Worm (Caenorhabditis elegans) whole organism, late embryonic: ENCODE data around the gene Y75B8A.10.

Experiments
- C08G9.2 ChIP-seq: sonication (generic microtip); optimal IDR thresholded peaks from 2 replicates; lab custom pipeline; 2016; ENCODE audit warnings: mild to moderate bottlenecking, missing genetic modification characterization, moderate library complexity, missing compliant biosample characterization
- C38D4.7 ChIP-seq: fragments of 200-800 bp; sonication (Bioruptor generic); optimal IDR thresholded peaks from 2 replicates; lab custom pipeline; 2018; ENCODE audit warnings: mild to moderate bottlenecking, missing genetic modification characterization, moderate library complexity, missing compliant biosample characterization
- F13H6.1 ChIP-seq: sonication (generic microtip); optimal IDR thresholded peaks from 2 replicates; lab custom pipeline; 2016; ENCODE audit warnings: missing genetic modification characterization, missing compliant biosample characterization
- K02D7.2 ChIP-seq: sonication (generic microtip); optimal IDR thresholded peaks from 2 replicates; lab custom pipeline; 2017; ENCODE audit warnings: mild to moderate bottlenecking, missing genetic modification characterization, missing compliant biosample characterization
- K09A11.1 ChIP-seq: sonication (generic microtip); optimal IDR thresholded peaks from 2 replicates; lab custom pipeline; 2017; ENCODE audit warnings: antibody characterized with exemption, mild to moderate bottlenecking, missing genetic modification characterization, missing compliant biosample characterization; ENCODE audit not compliant: insufficient read depth
- ahr-1 ChIP-seq: sonication (generic microtip); optimal IDR thresholded peaks from 2 replicates; lab custom pipeline; 2016; ENCODE audit warnings: missing genetic modification characterization, missing compliant biosample characterization
- ceh-18 ChIP-seq: sonication (generic microtip); optimal IDR thresholded peaks from 2 replicates; lab custom pipeline; 2016; ENCODE audit warnings: missing genetic modification characterization, missing compliant biosample characterization
- ceh-19 ChIP-seq: fragments of 200-800 bp; sonication (Bioruptor generic); optimal IDR thresholded peaks from 2 replicates; lab custom pipeline; 2018; ENCODE audit warnings: mild to moderate bottlenecking, missing genetic modification characterization, missing compliant biosample characterization
- ceh-2 ChIP-seq: sonication (generic microtip); optimal IDR thresholded peaks from 2 replicates; lab custom pipeline; 2016; ENCODE audit warnings: missing genotype, missing genetic modification characterization, missing compliant biosample characterization
- ceh-24 ChIP-seq: sonication (generic microtip); optimal IDR thresholded peaks from 2 replicates; lab custom pipeline; 2016; ENCODE audit warnings: mild to moderate bottlenecking, missing genetic modification characterization, missing compliant biosample characterization
- ceh-31 ChIP-seq: sonication (generic microtip); optimal IDR thresholded peaks from 2 replicates; lab custom pipeline; 2016; ENCODE audit warnings: missing genetic modification characterization, missing compliant biosample characterization
- ceh-34 ChIP-seq: sonication (generic microtip); optimal IDR thresholded peaks from 2 replicates; lab custom pipeline; 2016; ENCODE audit warnings: mild to moderate bottlenecking, missing genetic modification characterization, missing compliant biosample characterization
- ceh-45 ChIP-seq: fragments of 200-800 bp; sonication (Bioruptor generic); IDR thresholded peaks from 2 replicates; pipeline ENCODE4 v1.3.6; 2022; ENCODE audit warnings: missing genetic modification reagents, missing genetic modification characterization, missing compliant biosample characterization
- dmd-4 ChIP-seq: sonication (generic microtip); optimal IDR thresholded peaks from 2 replicates; lab custom pipeline; 2016; ENCODE audit warnings: borderline replicate concordance, missing genetic modification characterization, missing compliant biosample characterization
- eyg-1 ChIP-seq: sonication (generic microtip); optimal IDR thresholded peaks from 2 replicates; lab custom pipeline; 2016; ENCODE audit warnings: missing genotype, missing genetic modification characterization, missing compliant biosample characterization
- fax-1 ChIP-seq: sonication (generic microtip); optimal IDR thresholded peaks from 2 replicates; lab custom pipeline; 2016; ENCODE audit warnings: missing genotype, missing genetic modification characterization, missing compliant biosample characterization
- fkh-10 ChIP-seq: fragments of 150-350 bp; optimal IDR thresholded peaks from 2 replicates; lab custom pipeline; 2014; ENCODE audit warnings: missing biosample characterization, missing genetic modification reagents, missing genetic modification characterization
- fkh-6 ChIP-seq: sonication (generic microtip); optimal IDR thresholded peaks from 2 replicates; lab custom pipeline; 2016; ENCODE audit warnings: missing genetic modification characterization, missing compliant biosample characterization
- hlh-13 ChIP-seq: fragments of 200-800 bp; sonication (Bioruptor generic); optimal IDR thresholded peaks from 2 replicates; lab custom pipeline; 2018; ENCODE audit warnings: mild to moderate bottlenecking, missing genetic modification characterization, missing compliant biosample characterization
- hlh-15 ChIP-seq: sonication (generic microtip); optimal IDR thresholded peaks from 2 replicates; lab custom pipeline; 2016; ENCODE audit warnings: missing genetic modification characterization, missing compliant biosample characterization
- hlh-30 ChIP-seq: sonication (generic microtip); optimal IDR thresholded peaks from 2 replicates; lab custom pipeline; 2017; ENCODE audit warnings: antibody characterized with exemption, missing genetic modification characterization, missing compliant biosample characterization; ENCODE audit not compliant: insufficient read depth
- hlh-6 ChIP-seq: sonication (generic microtip); optimal IDR thresholded peaks from 2 replicates; lab custom pipeline; 2016; ENCODE audit warnings: missing genotype, missing genetic modification characterization, missing compliant biosample characterization
- hlh-8 ChIP-seq: sonication (generic microtip); optimal IDR thresholded peaks from 2 replicates; lab custom pipeline; 2016; ENCODE audit warnings: missing genotype, missing genetic modification characterization, missing compliant biosample characterization
- lin-11 ChIP-seq: fragments of 200-800 bp; sonication (Bioruptor generic); optimal IDR thresholded peaks from 2 replicates; lab custom pipeline; 2018; ENCODE audit warnings: mild to moderate bottlenecking, missing genetic modification characterization, missing compliant biosample characterization
- nfya-1 ChIP-seq: sonication (generic microtip); optimal IDR thresholded peaks from 2 replicates; lab custom pipeline; 2017; ENCODE audit warnings: missing genetic modification characterization, mild to moderate bottlenecking, missing compliant biosample characterization, antibody characterized with exemption, moderate library complexity
- nhr-11 ChIP-seq: fragments of 150-350 bp; optimal IDR thresholded peaks from 2 replicates; lab custom pipeline; 2014; ENCODE audit warnings: missing biosample characterization, missing genetic modification characterization
- nhr-232 ChIP-seq: sonication (generic microtip); optimal IDR thresholded peaks from 2 replicates; lab custom pipeline; 2016; ENCODE audit warnings: missing genetic modification characterization, missing compliant biosample characterization
- npax-4 ChIP-seq: sonication (generic microtip); optimal IDR thresholded peaks from 2 replicates; lab custom pipeline; 2016; ENCODE audit warnings: missing genetic modification characterization, missing compliant biosample characterization
- odd-2 ChIP-seq: sonication (generic microtip); optimal IDR thresholded peaks from 2 replicates; lab custom pipeline; 2017; ENCODE audit warnings: antibody characterized with exemption, mild to moderate bottlenecking, missing genetic modification characterization, missing compliant biosample characterization
- pag-3 ChIP-seq: sonication (generic microtip); optimal IDR thresholded peaks from 2 replicates; lab custom pipeline; 2016; ENCODE audit warnings: missing compliant biosample characterization, missing genetic modification characterization, borderline replicate concordance
- pat-9 ChIP-seq: fragments of 200-800 bp; sonication (Bioruptor generic); optimal IDR thresholded peaks from 2 replicates; lab custom pipeline; 2018; ENCODE audit warnings: mild to moderate bottlenecking, missing genetic modification characterization, moderate library complexity, missing compliant biosample characterization
- pax-1 ChIP-seq: fragments of 150-350 bp; optimal IDR thresholded peaks from 2 replicates; lab custom pipeline; 2014; ENCODE audit warnings: missing biosample characterization, missing genetic modification characterization
- ref-2 ChIP-seq: sonication (generic microtip); optimal IDR thresholded peaks from 2 replicates; lab custom pipeline; 2016; ENCODE audit warnings: missing genetic modification characterization, missing compliant biosample characterization
- rnt-1 ChIP-seq: sonication (generic microtip); optimal IDR thresholded peaks from 2 replicates; lab custom pipeline; 2016; ENCODE audit warnings: missing genetic modification characterization, missing compliant biosample characterization
- sdc-2 ChIP-seq: sonication (generic microtip); optimal IDR thresholded peaks from 2 replicates; lab custom pipeline; 2016; ENCODE audit warnings: missing genotype, missing genetic modification characterization, missing compliant biosample characterization
- tbx-2 ChIP-seq: sonication (generic microtip); optimal IDR thresholded peaks from 2 replicates; lab custom pipeline; 2016; ENCODE audit warnings: missing genetic modification characterization, missing compliant biosample characterization
- ztf-16 ChIP-seq: sonication (generic microtip); optimal IDR thresholded peaks from 2 replicates; lab custom pipeline; 2017; ENCODE audit warnings: missing genetic modification characterization, missing compliant biosample characterization

Gene Y75B8A.10

DNA sequence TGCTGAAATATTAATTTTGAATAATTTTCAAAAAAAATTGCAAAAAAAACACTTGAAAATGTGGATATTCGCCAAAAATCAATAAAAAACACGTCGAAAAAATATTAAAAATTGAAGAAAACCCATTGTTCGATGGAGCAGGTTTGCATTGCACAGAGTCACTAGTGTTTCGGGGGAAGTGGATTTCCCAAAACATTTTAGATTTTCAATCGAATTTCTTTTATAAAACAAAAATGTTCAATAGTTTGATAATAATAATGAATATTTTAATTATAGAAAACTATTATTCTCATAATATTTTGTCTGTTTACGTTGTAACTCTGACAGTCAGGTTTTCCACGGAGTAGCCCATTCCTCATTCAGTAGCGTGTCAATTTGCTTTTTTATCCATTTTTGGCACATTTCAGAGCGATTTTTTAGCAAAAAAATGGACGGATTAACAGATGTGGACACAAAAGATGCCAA is 35.8 kb upstream of the Y75B8A.10 start, which contains the start of the genes gex-4 and gphr-1 (continued):
- no peak for TF ChIP-seq hlh-6
- TF ChIP-seq F13H6.1 (tag; lab: Kevin White, UChicago): no peak
- TF ChIP-seq hlh-8 (tag; lab: Kevin White, UChicago): peak; percentile 42
- no peak for TF ChIP-seq hlh-15 (tag; lab: Kevin White, UChicago)
- TF ChIP-seq nhr-11 (tag; lab: Kevin White, UChicago): no peak
- TF ChIP-seq ceh-45 (GFP tag; lab: Robert Waterston, UW): no peak
- no peak for TF ChIP-seq fkh-10 (GFP tag; lab: Kevin White, UChicago)
- no peak for TF ChIP-seq pax-1 (tag; lab: Kevin White, UChicago)
- TF ChIP-seq dmd-4: no peak
- no peak for TF ChIP-seq K09A11.1 (tag; lab: Kevin White, UChicago)
- peak; percentile 7 for TF ChIP-seq nfya-1
- no peak for TF ChIP-seq ceh-18
- TF ChIP-seq pag-3 (tag; lab: Kevin White, UChicago): no peak
- TF ChIP-seq rnt-1: no peak
- no peak for TF ChIP-seq sdc-2 (tag; lab: Kevin White, UChicago)
- no peak for TF ChIP-seq pat-9
- no peak for TF ChIP-seq fax-1
- TF ChIP-seq hlh-13 (GFP tag; lab: Kevin White, UChicago): no peak
- TF ChIP-seq C08G9.2 (tag; lab: Kevin White, UChicago): peak; percentile 47
- TF ChIP-seq odd-2: no peak
- no peak for TF ChIP-seq ztf-16 (tag; lab: Kevin White, UChicago)
- no peak for TF ChIP-seq hlh-30
- no peak for TF ChIP-seq npax-4 (tag; lab: Kevin White, UChicago)

DNA sequence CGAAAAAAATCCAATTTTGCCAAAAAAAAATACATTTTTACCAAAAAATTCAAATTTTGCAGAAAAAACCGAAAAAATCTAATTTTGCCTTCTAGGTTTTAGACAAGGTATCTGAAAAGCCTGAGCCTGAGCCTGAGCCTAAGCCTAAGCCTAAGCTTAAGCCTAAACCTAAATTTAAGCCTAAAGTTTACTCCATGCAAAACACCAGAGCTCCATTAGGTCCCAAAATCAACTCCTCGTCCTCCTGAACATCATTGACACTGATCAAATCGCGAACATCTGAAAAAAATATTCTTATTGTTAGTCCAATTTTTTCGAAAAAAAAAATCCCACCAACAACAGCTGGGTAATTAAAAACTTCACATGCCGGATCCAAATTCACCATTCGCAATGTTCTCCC is 35.3 kb upstream of the Y75B8A.10 start:
- TF ChIP-seq nhr-11 (tag; lab: Kevin White, UChicago): no peak
- no peak for TF ChIP-seq ahr-1
- no peak for TF ChIP-seq K09A11.1 (tag; lab: Kevin White, UChicago)

DNA sequence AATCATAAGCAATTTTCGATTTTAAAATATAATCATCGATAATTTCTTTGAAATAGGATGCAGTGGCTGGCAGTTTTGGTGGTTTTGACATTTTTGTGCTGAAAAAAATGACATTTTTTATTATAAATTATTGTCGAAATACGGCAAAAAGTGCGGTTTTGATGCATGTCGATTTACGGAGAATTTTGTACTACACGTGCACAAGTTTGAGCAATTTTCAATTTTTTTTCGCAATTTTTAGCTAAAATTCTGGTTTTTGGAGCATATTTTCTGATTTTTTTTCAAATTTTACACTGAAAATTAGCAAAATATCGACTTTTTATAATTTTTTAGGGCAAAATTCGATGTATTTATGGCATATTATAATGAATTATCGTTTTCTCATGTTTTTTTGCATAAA is 32.8 kb upstream of the Y75B8A.10 start, which contains the start of gene Y75B8A.13:
TSS of gene Y75B8A.13 (minus strand) at position 101 of the 400 bp plus-strand sequence.
- no peak for TF ChIP-seq ceh-2 (tag; lab: Kevin White, UChicago)

DNA sequence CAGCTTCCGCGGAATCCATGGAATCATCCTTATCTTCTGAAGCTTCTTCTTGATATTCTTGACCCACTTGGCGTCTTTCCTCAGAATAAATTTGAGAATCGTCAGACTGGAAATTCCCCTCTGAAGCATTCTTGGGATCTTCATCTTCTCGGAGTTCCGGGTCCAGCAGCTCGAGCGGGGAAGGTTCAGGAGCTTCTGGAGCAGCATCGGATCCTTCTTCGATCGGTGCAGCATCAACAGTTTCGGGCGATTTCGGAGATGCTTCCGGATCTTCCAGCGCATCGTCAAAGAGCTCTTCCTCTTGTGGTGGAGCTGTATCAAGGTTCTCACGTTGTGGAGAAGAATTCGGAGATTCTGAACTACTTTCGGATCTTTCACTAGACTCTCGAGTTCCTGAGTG is 24.8 kb upstream of the Y75B8A.10 start:
- no peak for TF ChIP-seq nfya-1
- TF ChIP-seq ceh-24: no peak
- TF ChIP-seq F13H6.1 (tag; lab: Kevin White, UChicago): no peak
- TF ChIP-seq ztf-16 (tag; lab: Kevin White, UChicago): no peak
- TF ChIP-seq hlh-8 (tag; lab: Kevin White, UChicago): no peak
- no peak for TF ChIP-seq fkh-6
- TF ChIP-seq eyg-1 (tag; lab: Kevin White, UChicago): no peak

DNA sequence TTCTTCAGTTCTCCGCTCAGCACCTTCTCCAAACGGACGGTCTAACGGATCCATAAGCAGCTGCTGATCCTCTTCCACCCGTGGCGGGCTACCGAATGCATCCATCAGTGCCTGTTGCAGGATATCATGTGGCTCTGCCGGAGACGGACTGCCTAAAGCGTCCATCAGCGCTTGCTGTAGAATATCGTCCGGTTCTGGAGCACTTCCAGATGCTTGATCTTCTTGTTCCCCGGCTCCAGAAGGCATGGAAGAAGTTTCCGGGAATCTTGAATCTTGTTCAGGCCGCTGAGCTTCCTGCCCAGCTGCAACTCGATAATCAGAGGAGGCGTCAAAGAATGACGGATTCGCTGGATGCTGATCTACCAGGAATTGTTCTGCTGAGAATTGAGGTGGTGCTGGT is 22.5 kb upstream of the Y75B8A.10 start:
- TF ChIP-seq ceh-34 (no peak), ceh-2 (tag; lab: Kevin White, UChicago) (no peak), ceh-31 (no peak), nhr-232 (tag; lab: Kevin White, UChicago) (no peak), lin-11 (no peak), C08G9.2 (tag; lab: Kevin White, UChicago) (no peak), K02D7.2 (tag; lab: Kevin White, UChicago) (no peak), npax-4 (tag; lab: Kevin White, UChicago) (no peak), hlh-6 (no peak), ztf-16 (tag; lab: Kevin White, UChicago) (no peak), tbx-2 (no peak), ref-2 (no peak), C38D4.7 (GFP tag; lab: Kevin White, UChicago) (no peak), pax-1 (tag; lab: Kevin White, UChicago) (no peak), ceh-19 (GFP tag; lab: Kevin White, UChicago) (no peak), dmd-4 (no peak)
- TF ChIP-seq, all 69 proteins: peak for 0
